Fruit fly (Drosophila melanogaster): ENCODE measurements around the gene CG14402.

dm6 chr2L:20867381-20867780 lies 18.3 kb downstream of the CG14402 start, which contains the start of gene CG31675:
- TF ChIP-seq psq (optimal IDR thresholded peaks at IDR 0.05), result no peak
- TF ChIP-seq Myc (optimal IDR thresholded peaks at IDR 0.05), result no peak
